Worm (Caenorhabditis elegans): ENCODE results near the gene M01B2.8.

DNA sequence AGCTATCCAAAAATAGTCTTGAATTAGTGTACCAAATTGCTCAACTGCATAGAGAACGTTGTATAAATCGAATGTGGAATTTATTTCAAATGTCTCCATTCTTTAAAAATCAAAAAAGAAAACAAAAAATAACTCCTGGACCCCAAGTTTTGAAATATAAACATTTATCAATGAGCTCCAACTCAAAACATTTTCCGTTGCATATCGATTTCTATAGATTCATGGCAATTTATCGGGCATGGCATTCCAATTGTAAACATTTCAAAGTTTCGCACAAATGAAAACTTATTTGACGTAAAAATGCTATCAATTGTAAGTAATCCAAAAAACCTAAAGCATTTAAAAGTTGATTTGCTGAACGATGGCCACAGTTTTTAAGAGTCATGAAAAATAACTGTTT lies 21.5 kb upstream of the M01B2.8 start, which contains the start of gene srw-12:
- TF ChIP-seq him-1 (tag; optimal IDR thresholded peaks at IDR 0.05) (no peak), dao-5 (tag; optimal IDR thresholded peaks at IDR 0.05) (no peak), W03F9.2 (tag; optimal IDR thresholded peaks at IDR 0.05) (no peak)
